Worm (Caenorhabditis elegans) whole organism, L4 larva: ENCODE results near the gene C14A6.7.

ENCODE experiments used
- egl-27 ChIP-seq: sonication (generic microtip); optimal IDR thresholded peaks from 3 replicates; lab custom pipeline; 2017; ENCODE audit warnings: missing biosample characterization, missing genetic modification reagents, missing genetic modification characterization
- nhr-28 ChIP-seq: fragments of 150-350 bp; optimal IDR thresholded peaks from 2 replicates; lab custom pipeline; 2014; ENCODE audit warnings: missing biosample characterization, missing genetic modification characterization
- nhr-77 ChIP-seq: fragments of 150-350 bp; optimal IDR thresholded peaks from 2 replicates; lab custom pipeline; 2014; ENCODE audit warnings: missing biosample characterization, missing genetic modification characterization

ce11 chrV:18189181-18189580 lies 21.0 kb upstream of the C14A6.7 start, which contains the start of gene clec-246:
- TF ChIP-seq egl-27 (tag; lab: Kevin White, UChicago) (no peak), nhr-28 (tag; lab: Kevin White, UChicago) (no peak), nhr-77 (no peak)
